Worm (Caenorhabditis elegans): ENCODE measurements around the gene dnj-23.

ce11 chrII:9059010-9059409 lies 49.4 kb downstream of the dnj-23 start:
- TF ChIP-seq flt-1 (GFP tag; IDR thresholded peaks at IDR 0.05) (peak; percentile 56; the same call in 1 of the 2 replicates), tab-1 (GFP tag; IDR thresholded peaks at IDR 0.05) (no peak), ztf-23 (GFP tag; IDR thresholded peaks at IDR 0.05) (no peak), klf-2 (GFP tag; conservative IDR thresholded peaks at IDR 0.05) (no peak), med-1 (GFP tag; optimal IDR thresholded peaks at IDR 0.05; ENCODE audit: insufficient read depth) (no peak), ref-1 (GFP tag; conservative IDR thresholded peaks at IDR 0.05) (no peak)

All from whole organism, midembryonic.